Fruit fly (Drosophila melanogaster) whole organism, pupa: ENCODE data around the gene MYPT-75D.

Source experiments
- CG10348 ChIP-seq: fragments of 200-800 bp; sonication (Bioruptor generic); IDR thresholded peaks from 2 replicates; pipeline ENCODE4 v1.3.6; 2022; ENCODE audit warnings: missing biosample characterization, missing genetic modification characterization
- CG13204 ChIP-seq: fragments of 200-800 bp; sonication (Bioruptor generic); optimal IDR thresholded peaks from 2 replicates; lab custom pipeline; 2018; ENCODE audit warnings: missing biosample characterization, mild to moderate bottlenecking, missing genetic modification characterization, moderate library complexity
- CG17806 ChIP-seq: fragments of 200-800 bp; sonication (Bioruptor generic); optimal IDR thresholded peaks from 2 replicates; lab custom pipeline; 2018; ENCODE audit warnings: missing biosample characterization, mild to moderate bottlenecking, missing genetic modification characterization, moderate library complexity
- CG32121 ChIP-seq: fragments of 200-800 bp; sonication (Bioruptor generic); IDR thresholded peaks from 2 replicates; pipeline ENCODE4 v1.3.6; 2022; ENCODE audit warnings: missing biosample characterization, missing genetic modification characterization
- CG4496 ChIP-seq: fragments of 200-800 bp; sonication (Bioruptor generic); IDR thresholded peaks from 3 replicates; pipeline ENCODE4 v1.3.6; 2022; ENCODE audit warnings: missing biosample characterization, missing genetic modification characterization
- CG9948 ChIP-seq: fragments of 200-800 bp; sonication (Bioruptor generic); optimal IDR thresholded peaks from 2 replicates; lab custom pipeline; 2018; ENCODE audit warnings: missing biosample characterization, mild to moderate bottlenecking, missing genetic modification characterization, moderate library complexity
- D1 ChIP-seq: fragments of 200-800 bp; sonication (Bioruptor generic); optimal IDR thresholded peaks from 2 replicates; lab custom pipeline; 2018; ENCODE audit warnings: missing biosample characterization, mild to moderate bottlenecking, missing genetic modification characterization, moderate library complexity
- EcR ChIP-seq: fragments of 200-800 bp; sonication (Bioruptor generic); optimal IDR thresholded peaks from 3 replicates; lab custom pipeline; 2019; ENCODE audit warnings: missing biosample characterization, missing genetic modification characterization, mild to moderate bottlenecking, moderate library complexity, missing genetic modification reagents
- Pif1A ChIP-seq: fragments of 200-800 bp; sonication (Bioruptor generic); optimal IDR thresholded peaks from 3 replicates; lab custom pipeline; 2016; ENCODE audit warnings: missing biosample characterization, missing genetic modification characterization
- Pif1B ChIP-seq: fragments of 200-800 bp; sonication (Bioruptor generic); optimal IDR thresholded peaks from 3 replicates; lab custom pipeline; 2016; ENCODE audit warnings: missing biosample characterization, missing genetic modification characterization

- peak; percentile 90 for TF ChIP-seq CG9948 (tag; lab: Kevin White, UChicago)
- TF ChIP-seq CG4496 (GFP tag; lab: Robert Waterston, UW), result peak; percentile 99
- peak; percentile 83 for TF ChIP-seq CG17806 (tag; lab: Kevin White, UChicago)
- peak; percentile 84 for TF ChIP-seq Pif1A (GFP tag; lab: Kevin White, UChicago)
- TF ChIP-seq CG32121 (GFP tag; lab: Robert Waterston, UW), result peak; percentile 99
- peak; percentile 82 for TF ChIP-seq Pif1B (GFP tag; lab: Kevin White, UChicago)
- peak; percentile 94 for TF ChIP-seq CG10348 (GFP tag; lab: Robert Waterston, UW)
- TF ChIP-seq D1 (tag; lab: Kevin White, UChicago), result peak; percentile 15
- peak; percentile 45 for TF ChIP-seq CG13204 (GFP tag; lab: Kevin White, UChicago)
- no peak for TF ChIP-seq EcR (GFP tag; lab: Kevin White, UChicago)
These were observed 15.1 kb downstream of the MYPT-75D start for dm6 chr3L:18640584-18641527.
